Worm (Caenorhabditis elegans) whole organism, L4 larva: ENCODE results near the gene npl-4.2.
A peak's percentile ranks its signal among the peaks of the same experiment; 100 is the strongest.

Source experiments
- T20F7.1 ChIP-seq: fragments of 200-800 bp; sonication (Bioruptor generic); optimal IDR thresholded peaks from 2 replicates; lab custom pipeline; 2018; ENCODE audit warnings: mild to moderate bottlenecking, missing genetic modification characterization, missing compliant biosample characterization
- T26A8.4 ChIP-seq: fragments of 200-800 bp; sonication (Bioruptor generic); IDR thresholded peaks from 2 replicates; pipeline ENCODE4 v1.3.6; 2022; ENCODE audit warnings: missing genetic modification characterization, missing compliant biosample characterization
- Y48G9A.11 ChIP-seq: fragments of 200-800 bp; sonication (Bioruptor generic); IDR thresholded peaks from 2 replicates; pipeline ENCODE4 v1.3.6; 2022; ENCODE audit warnings: missing genetic modification reagents, missing genetic modification characterization, missing compliant biosample characterization
- Y75B8A.6 ChIP-seq: fragments of 200-800 bp; sonication (Bioruptor generic); IDR thresholded peaks from 2 replicates; pipeline ENCODE4 v1.3.6; 2022; ENCODE audit warnings: missing genetic modification reagents, missing genetic modification characterization, missing compliant biosample characterization
- ZK337.2 ChIP-seq: fragments of 200-800 bp; sonication (Bioruptor generic); IDR thresholded peaks from 2 replicates; pipeline ENCODE4 v1.3.6; 2022; ENCODE audit warnings: missing genetic modification reagents, missing genetic modification characterization, missing compliant biosample characterization
- aly-2 ChIP-seq: sonication (generic microtip); optimal IDR thresholded peaks from 2 replicates; lab custom pipeline; 2018; ENCODE audit warnings: missing biosample characterization, missing genetic modification characterization
- ama-1 ChIP-seq: fragments of 150-350 bp; optimal IDR thresholded peaks from 2 replicates; lab custom pipeline; 2014; ENCODE audit warnings: inconsistent platforms, mixed read lengths
- ceh-20 ChIP-seq: fragments of 200-800 bp; sonication (Bioruptor generic); IDR thresholded peaks from 2 replicates; pipeline ENCODE4 v1.3.6; 2022; ENCODE audit warnings: missing genetic modification reagents, missing genetic modification characterization, missing compliant biosample characterization
- ceh-28 ChIP-seq: fragments of 150-350 bp; optimal IDR thresholded peaks from 2 replicates; lab custom pipeline; 2014; ENCODE audit warnings: missing biosample characterization, missing genetic modification reagents, missing genetic modification characterization
- ceh-32 ChIP-seq: sonication (generic microtip); optimal IDR thresholded peaks from 2 replicates; lab custom pipeline; 2016; ENCODE audit warnings: mild to moderate bottlenecking, missing genetic modification characterization, missing compliant biosample characterization; ENCODE audit not compliant: poor library complexity
- ceh-62 ChIP-seq: sonication (generic microtip); optimal IDR thresholded peaks from 2 replicates; lab custom pipeline; 2017; ENCODE audit warnings: missing biosample characterization, missing genetic modification characterization
- ces-1 ChIP-seq: fragments of 150-350 bp; sonication (generic microtip); optimal IDR thresholded peaks from 4 replicates; lab custom pipeline; 2014; ENCODE audit warnings: missing biosample characterization, missing genetic modification reagents, missing genetic modification characterization
- ctbp-1 ChIP-seq: fragments of 200-800 bp; sonication (Bioruptor generic); IDR thresholded peaks from 2 replicates; pipeline ENCODE4 v1.3.6; 2022; ENCODE audit warnings: missing genetic modification reagents, missing genetic modification characterization, missing compliant biosample characterization
- daf-12 ChIP-seq: fragments of 150-350 bp; optimal IDR thresholded peaks from 2 replicates; lab custom pipeline; 2014; ENCODE audit warnings: missing biosample characterization, missing genetic modification reagents, missing genetic modification characterization
- daf-19 ChIP-seq: fragments of 200-800 bp; sonication (Bioruptor generic); conservative IDR thresholded peaks from 2 replicates; pipeline ENCODE4 v1.3.6; 2022; ENCODE audit warnings: missing genetic modification characterization, missing compliant biosample characterization
- dmd-6 ChIP-seq: fragments of 200-800 bp; sonication (Bioruptor generic); IDR thresholded peaks from 2 replicates; pipeline ENCODE4 v1.3.6; 2022; ENCODE audit warnings: missing genetic modification reagents, missing genetic modification characterization, missing compliant biosample characterization
- hif-1 ChIP-seq, 2 experiments: sonication (generic microtip); optimal IDR thresholded peaks; 2 replicates each; lab custom pipeline; 2016 to 2017; ENCODE audit warnings: missing compliant biosample characterization in 2 of 2, missing genetic modification characterization in 2 of 2, missing genetic modification reagents in 2 of 2, missing genotype in 2 of 2, mild to moderate bottlenecking in 1 of 2
- hlh-11 ChIP-seq: fragments of 200-800 bp; sonication (Bioruptor generic); optimal IDR thresholded peaks from 2 replicates; lab custom pipeline; 2018; ENCODE audit warnings: mild to moderate bottlenecking, missing genetic modification characterization, missing compliant biosample characterization
- hlh-30 ChIP-seq: sonication (generic microtip); optimal IDR thresholded peaks from 2 replicates; lab custom pipeline; 2017; ENCODE audit warnings: antibody characterized with exemption, mild to moderate bottlenecking, missing genetic modification characterization, missing compliant biosample characterization; ENCODE audit not compliant: insufficient read depth
- hmg-1.1 ChIP-seq: fragments of 200-800 bp; sonication (Bioruptor generic); IDR thresholded peaks from 2 replicates; pipeline ENCODE4 v1.3.6; 2022; ENCODE audit warnings: missing genetic modification reagents, missing genetic modification characterization, missing compliant biosample characterization
- lim-7 ChIP-seq: fragments of 200-800 bp; sonication (Bioruptor generic); IDR thresholded peaks from 2 replicates; pipeline ENCODE4 v1.3.6; 2022; ENCODE audit warnings: missing genetic modification characterization, missing compliant biosample characterization
- lin-15B ChIP-seq: fragments of 150-350 bp; sonication (generic microtip); optimal IDR thresholded peaks from 3 replicates; lab custom pipeline; 2014; ENCODE audit warnings: missing biosample characterization, missing genetic modification characterization
- lin-29 ChIP-seq: fragments of 200-800 bp; sonication (Bioruptor generic); IDR thresholded peaks from 2 replicates; pipeline ENCODE4 v1.3.6; 2022; ENCODE audit warnings: missing genetic modification reagents, missing genetic modification characterization, missing compliant biosample characterization
- lin-39 ChIP-seq: fragments of 150-350 bp; optimal IDR thresholded peaks from 2 replicates; lab custom pipeline; 2014; ENCODE audit warnings: missing biosample characterization, missing genetic modification reagents, missing genetic modification characterization
- lir-3 ChIP-seq: sonication (generic microtip); optimal IDR thresholded peaks from 2 replicates; lab custom pipeline; 2016; ENCODE audit warnings: mild to moderate bottlenecking, missing genetic modification characterization, missing compliant biosample characterization
- madf-5 ChIP-seq, 2 experiments: fragments of 200-800 bp; sonication (Bioruptor generic); IDR thresholded peaks; 2 replicates each; pipeline ENCODE4 v1.3.6; 2022; ENCODE audit warnings: missing compliant biosample characterization in 2 of 2, missing genetic modification characterization in 2 of 2
- madf-9 ChIP-seq: fragments of 200-800 bp; sonication (Bioruptor generic); conservative IDR thresholded peaks from 2 replicates; pipeline ENCODE4 v1.3.6; 2022; ENCODE audit warnings: missing genetic modification reagents, missing genetic modification characterization, missing compliant biosample characterization
- mdl-1 ChIP-seq, 2 experiments: fragments of 150-350 bp in 1 of 2; sonication (generic microtip) in 1 of 2; optimal IDR thresholded peaks; 2 replicates each; lab custom pipeline; 2014 to 2017; ENCODE audit warnings: missing biosample characterization in 2 of 2, missing genetic modification characterization in 2 of 2
- mdt-29 ChIP-seq: fragments of 200-800 bp; sonication (Bioruptor generic); IDR thresholded peaks from 2 replicates; pipeline ENCODE4 v1.3.6; 2022; ENCODE audit warnings: missing genetic modification reagents, missing genetic modification characterization, missing compliant biosample characterization
- mes-2 ChIP-seq: sonication (generic microtip); optimal IDR thresholded peaks from 2 replicates; lab custom pipeline; 2016; ENCODE audit warnings: missing genotype, mild to moderate bottlenecking, missing genetic modification characterization, missing compliant biosample characterization; ENCODE audit not compliant: poor library complexity, severe bottlenecking
- nhr-11 ChIP-seq: fragments of 150-350 bp; optimal IDR thresholded peaks from 2 replicates; lab custom pipeline; 2014; ENCODE audit warnings: missing biosample characterization, missing genetic modification characterization
- nhr-111 ChIP-seq: fragments of 200-800 bp; sonication (Bioruptor generic); optimal IDR thresholded peaks from 2 replicates; lab custom pipeline; 2018; ENCODE audit warnings: mild to moderate bottlenecking, missing genetic modification characterization, missing compliant biosample characterization
- nhr-25 ChIP-seq: sonication (generic microtip); optimal IDR thresholded peaks from 2 replicates; lab custom pipeline; 2017; ENCODE audit warnings: missing genetic modification characterization, mild to moderate bottlenecking, missing compliant biosample characterization, antibody characterized with exemption, moderate library complexity, borderline replicate concordance; ENCODE audit not compliant: insufficient read depth
- nhr-28 ChIP-seq: fragments of 150-350 bp; optimal IDR thresholded peaks from 2 replicates; lab custom pipeline; 2014; ENCODE audit warnings: missing biosample characterization, missing genetic modification characterization
- nhr-48 ChIP-seq: sonication (generic microtip); optimal IDR thresholded peaks from 2 replicates; lab custom pipeline; 2016; ENCODE audit warnings: mild to moderate bottlenecking, missing genetic modification characterization, missing compliant biosample characterization
- nhr-6 ChIP-seq: fragments of 150-350 bp; optimal IDR thresholded peaks from 2 replicates; lab custom pipeline; 2014; ENCODE audit warnings: missing biosample characterization, missing genetic modification characterization
- nhr-76 ChIP-seq: fragments of 150-350 bp; optimal IDR thresholded peaks from 2 replicates; lab custom pipeline; 2014; ENCODE audit warnings: missing biosample characterization, missing genetic modification characterization
- rbr-2 ChIP-seq: sonication (generic microtip); optimal IDR thresholded peaks from 2 replicates; lab custom pipeline; 2016; ENCODE audit warnings: missing genotype, missing genetic modification characterization, missing compliant biosample characterization
- saeg-2 ChIP-seq: fragments of 200-800 bp; sonication (Bioruptor generic); IDR thresholded peaks from 2 replicates; pipeline ENCODE4 v1.3.6; 2022; ENCODE audit warnings: missing genetic modification reagents, missing genetic modification characterization, missing compliant biosample characterization
- sdz-12 ChIP-seq: fragments of 200-800 bp; sonication (Bioruptor generic); optimal IDR thresholded peaks from 2 replicates; lab custom pipeline; 2018; ENCODE audit warnings: mild to moderate bottlenecking, missing genetic modification characterization, missing compliant biosample characterization
- skn-1 ChIP-seq: fragments of 150-350 bp; optimal IDR thresholded peaks from 2 replicates; lab custom pipeline; 2014; ENCODE audit warnings: missing biosample characterization, missing genetic modification characterization
- snpc-1.2 ChIP-seq: fragments of 200-800 bp; sonication (Bioruptor generic); IDR thresholded peaks from 2 replicates; pipeline ENCODE4 v1.3.6; 2022; ENCODE audit warnings: missing genetic modification reagents, missing genetic modification characterization, missing compliant biosample characterization
- snpc-4 ChIP-seq: fragments of 150-350 bp; optimal IDR thresholded peaks from 2 replicates; lab custom pipeline; 2014; ENCODE audit warnings: missing biosample characterization, missing genetic modification characterization
- spr-1 ChIP-seq: sonication (generic microtip); optimal IDR thresholded peaks from 2 replicates; lab custom pipeline; 2016; ENCODE audit warnings: mild to moderate bottlenecking, missing genetic modification characterization, missing compliant biosample characterization
- tag-97 ChIP-seq: fragments of 200-800 bp; sonication (Bioruptor generic); IDR thresholded peaks from 2 replicates; pipeline ENCODE4 v1.3.6; 2022; ENCODE audit warnings: missing genetic modification characterization, missing compliant biosample characterization
- unc-130 ChIP-seq: sonication (generic microtip); optimal IDR thresholded peaks from 2 replicates; lab custom pipeline; 2016; ENCODE audit warnings: missing genetic modification reagents, missing genetic modification characterization, missing compliant biosample characterization
- vab-7 ChIP-seq: fragments of 200-800 bp; sonication (Bioruptor generic); IDR thresholded peaks from 2 replicates; pipeline ENCODE4 v1.3.6; 2022; ENCODE audit warnings: missing genetic modification reagents, missing genetic modification characterization, missing compliant biosample characterization
- zfp-3 ChIP-seq: fragments of 200-800 bp; sonication (Bioruptor generic); conservative IDR thresholded peaks from 2 replicates; pipeline ENCODE4 v1.3.6; 2022; ENCODE audit warnings: missing genetic modification reagents, missing genetic modification characterization, missing compliant biosample characterization
- ztf-11 ChIP-seq: fragments of 150-350 bp; optimal IDR thresholded peaks from 2 replicates; lab custom pipeline; 2014; ENCODE audit warnings: missing biosample characterization, missing genetic modification characterization
- ztf-7 ChIP-seq: fragments of 150-350 bp; optimal IDR thresholded peaks from 2 replicates; lab custom pipeline; 2014; ENCODE audit warnings: missing biosample characterization, missing genetic modification characterization

Gene npl-4.2

ce11 chrII:5649236-5650004, 26.7 kb downstream of the npl-4.2 start, which contains the start of the genes sam-4, F59E12.17 and zyg-1 (continued):
- TF ChIP-seq ceh-62 (tag; lab: Kevin White, UChicago) = no peak
- TF ChIP-seq nhr-76 = no peak
- no peak for TF ChIP-seq ZK337.2 (GFP tag; lab: Robert Waterston, UW)
- peak; percentile 50; the same call in 1 of the 2 replicates for TF ChIP-seq Y48G9A.11 (GFP tag; lab: Robert Waterston, UW)
- TF ChIP-seq ztf-11 (tag; lab: Kevin White, UChicago) = no peak
- no peak for TF ChIP-seq daf-19 (GFP tag; lab: Robert Waterston, UW)
- no peak for TF ChIP-seq madf-5 (GFP tag; IDR thresholded peaks at IDR 0.05; lab: Robert Waterston, UW)
- peak; percentile 8 for TF ChIP-seq hlh-11 (tag; lab: Kevin White, UChicago)
- TF ChIP-seq hmg-1.1 (GFP tag; lab: Robert Waterston, UW) = peak; percentile 53
- TF ChIP-seq nhr-48 (tag; lab: Kevin White, UChicago) = no peak
- TF ChIP-seq lin-15B (tag; lab: Kevin White, UChicago) = peak; percentile 31
- TF ChIP-seq mdl-1 (tag; optimal IDR thresholded peaks at IDR 0.05; lab: Kevin White, UChicago) = peak in 1 of 2 experiments; percentile 9
- peak; percentile 24 for TF ChIP-seq rbr-2 (tag; lab: Kevin White, UChicago)
- TF ChIP-seq mes-2 (tag; lab: Kevin White, UChicago) = peak; percentile 94
- TF ChIP-seq skn-1 (tag; lab: Kevin White, UChicago) = no peak
- TF ChIP-seq T20F7.1 = no peak
- TF ChIP-seq snpc-1.2 = no peak
- no peak for TF ChIP-seq nhr-11 (tag; lab: Kevin White, UChicago)
- peak in 1 of 2 experiments; percentile 70 for TF ChIP-seq hif-1 (tag; optimal IDR thresholded peaks at IDR 0.05; lab: Kevin White, UChicago)
- TF ChIP-seq lin-39 = no peak
- TF ChIP-seq unc-130 (GFP tag; lab: Kevin White, UChicago) = peak; percentile 88
- TF ChIP-seq ceh-32 (tag; lab: Kevin White, UChicago) = no peak
- TF ChIP-seq T26A8.4 (GFP tag; lab: Robert Waterston, UW) = no peak
- no peak for TF ChIP-seq ama-1 (lab: Kevin White, UChicago)
- no peak for TF ChIP-seq ceh-28 (tag; lab: Kevin White, UChicago)
- no peak for TF ChIP-seq snpc-4
- no peak for TF ChIP-seq mdt-29 (GFP tag; lab: Robert Waterston, UW)
- no peak for TF ChIP-seq lin-29 (GFP tag; lab: Robert Waterston, UW)
- no peak for TF ChIP-seq lir-3 (tag; lab: Kevin White, UChicago)
- TF ChIP-seq spr-1 (tag; lab: Kevin White, UChicago) = no peak
- no peak for TF ChIP-seq tag-97 (GFP tag; lab: Robert Waterston, UW)
- TF ChIP-seq ztf-7 (tag; lab: Kevin White, UChicago) = no peak
- TF ChIP-seq madf-9 (GFP tag; lab: Robert Waterston, UW) = no peak
- no peak for TF ChIP-seq dmd-6
- TF ChIP-seq lim-7 = no peak
- no peak for TF ChIP-seq vab-7 (GFP tag; lab: Robert Waterston, UW)
- TF ChIP-seq nhr-25 (tag; lab: Kevin White, UChicago) = no peak
- no peak for TF ChIP-seq ctbp-1 (GFP tag; lab: Robert Waterston, UW)
- no peak for TF ChIP-seq saeg-2 (GFP tag; lab: Robert Waterston, UW)
- no peak for TF ChIP-seq hlh-30 (tag; lab: Kevin White, UChicago)
- TF ChIP-seq daf-12 (tag; lab: Kevin White, UChicago) = no peak
- no peak for TF ChIP-seq nhr-111
- peak; percentile 52 for TF ChIP-seq nhr-28 (tag; lab: Kevin White, UChicago)
- TF ChIP-seq ces-1 (GFP tag; lab: Kevin White, UChicago) = no peak
- TF ChIP-seq zfp-3 (GFP tag; lab: Robert Waterston, UW) = no peak
- no peak for TF ChIP-seq sdz-12
- TF ChIP-seq Y75B8A.6 (GFP tag; lab: Robert Waterston, UW) = no peak
- no peak for TF ChIP-seq aly-2 (tag; lab: Kevin White, UChicago)
- no peak for TF ChIP-seq ceh-20 (GFP tag; lab: Robert Waterston, UW)
- peak; percentile 77 for TF ChIP-seq nhr-6 (tag; lab: Kevin White, UChicago)
